Worm (Caenorhabditis elegans) whole organism, midembryonic: Measurements from ENCODE around the gene gst-9.
"Not testable (repeated sequence)": the region's sequence is repeated elsewhere in the genome, so short reads cannot be mapped to it uniquely, and the experiment has no call there.

ENCODE experiments used
- T22C8.4 ChIP-seq: fragments of 200-800 bp; sonication (Bioruptor generic); IDR thresholded peaks from 2 replicates; pipeline ENCODE4 v1.3.6; 2022; ENCODE audit warnings: missing genetic modification characterization, missing compliant biosample characterization
- cog-1 ChIP-seq: sonication (generic microtip); optimal IDR thresholded peaks from 2 replicates; lab custom pipeline; 2016; ENCODE audit warnings: missing genetic modification characterization, missing compliant biosample characterization
- flt-1 ChIP-seq: fragments of 200-800 bp; sonication (Bioruptor generic); IDR thresholded peaks from 2 replicates; pipeline ENCODE4 v1.3.6; 2022; ENCODE audit warnings: missing genetic modification characterization, missing compliant biosample characterization
- klf-2 ChIP-seq: fragments of 200-800 bp; sonication (Bioruptor generic); conservative IDR thresholded peaks from 2 replicates; pipeline ENCODE4 v1.3.6; 2022; ENCODE audit warnings: missing genetic modification reagents, missing genetic modification characterization, missing compliant biosample characterization
- med-1 ChIP-seq: sonication (generic microtip); optimal IDR thresholded peaks from 2 replicates; lab custom pipeline; 2017; ENCODE audit warnings: missing genetic modification characterization, mild to moderate bottlenecking, missing compliant biosample characterization, antibody characterized with exemption, missing genetic modification reagents; ENCODE audit not compliant: insufficient read depth
- ref-1 ChIP-seq: fragments of 200-800 bp; sonication (Bioruptor generic); conservative IDR thresholded peaks from 2 replicates; pipeline ENCODE4 v1.3.6; 2022; ENCODE audit warnings: missing genetic modification reagents, missing genetic modification characterization, missing compliant biosample characterization
- tab-1 ChIP-seq: fragments of 200-800 bp; sonication (Bioruptor generic); IDR thresholded peaks from 2 replicates; pipeline ENCODE4 v1.3.6; 2022; ENCODE audit warnings: missing genetic modification characterization, missing compliant biosample characterization
- ztf-23 ChIP-seq: fragments of 200-800 bp; sonication (Bioruptor generic); IDR thresholded peaks from 2 replicates; pipeline ENCODE4 v1.3.6; 2022; ENCODE audit warnings: missing genetic modification reagents, missing genetic modification characterization, missing compliant biosample characterization
- ztf-29 ChIP-seq: fragments of 200-800 bp; sonication (Bioruptor generic); IDR thresholded peaks from 2 replicates; pipeline ENCODE4 v1.3.6; 2022; ENCODE audit warnings: missing genetic modification reagents, missing genetic modification characterization, missing compliant biosample characterization

The gst-9 gene

ce11 chrII:4860260-4860659 is 31.1 kb upstream of the gst-9 start, which contains the start of the genes nspd-5 and F11G11.4:
Gene nspd-5, minus strand, starts transcription at chrII:4860360.
Gene F11G11.4, plus strand, starts transcription at chrII:4860594.
- TF ChIP-seq ref-1, cog-1, tab-1: not testable (repeated sequence)

- TF ChIP-seq ref-1 (no peak), flt-1 (no peak), ztf-23 (GFP tag; lab: Robert Waterston, UW) (no peak)
Measured at ce11 chrII:4863357-4863756, 28.0 kb upstream of the gst-9 start, which contains the start of the genes mpst-4 and F11G11.14. Gene mpst-4, minus strand, starts transcription at chrII:4863457. Gene F11G11.14, plus strand, starts transcription at chrII:4863681.

- no peak for TF ChIP-seq ztf-29
Measured at ce11 chrII:4866045-4866444, 25.3 kb upstream of the gst-9 start.

ce11 chrII:4866819-4867218 is 24.6 kb upstream of the gst-9 start:
- 0 out of 2 replicates have a peak, but pooled peaks have one; percentile 13 for TF ChIP-seq flt-1

- no peak for TF ChIP-seq flt-1
- TF ChIP-seq T22C8.4 (GFP tag; lab: Robert Waterston, UW) = no peak
- TF ChIP-seq ref-1 = no peak
- TF ChIP-seq ztf-29 = no peak
- TF ChIP-seq med-1 (GFP tag; lab: Kevin White, UChicago) = no peak
- no peak for TF ChIP-seq cog-1
- TF ChIP-seq ztf-23 (GFP tag; lab: Robert Waterston, UW) = no peak
- no peak for TF ChIP-seq tab-1
- no peak for TF ChIP-seq klf-2 (GFP tag; lab: Robert Waterston, UW)
Measured at ce11 chrII:4867476-4867875, 23.9 kb upstream of the gst-9 start, which contains the start of gene col-17. Gene col-17, minus strand, starts transcription at chrII:4867576.

ce11 chrII:4869793-4870343 is 21.5 kb upstream of the gst-9 start:
- no peak for TF ChIP-seq ref-1
- no peak for TF ChIP-seq med-1 (GFP tag; lab: Kevin White, UChicago)
- no peak for TF ChIP-seq tab-1
- no peak for TF ChIP-seq ztf-23 (GFP tag; lab: Robert Waterston, UW)
- TF ChIP-seq cog-1 = no peak
- TF ChIP-seq klf-2 (GFP tag; lab: Robert Waterston, UW) = no peak
- TF ChIP-seq T22C8.4 (GFP tag; lab: Robert Waterston, UW) = no peak
- no peak for TF ChIP-seq flt-1
- no peak for TF ChIP-seq ztf-29

ce11 chrII:4870691-4871090 is 20.7 kb upstream of the gst-9 start, which contains the start of gene col-20:
Gene col-20, minus strand, starts transcription at chrII:4870791.
- TF ChIP-seq med-1 (GFP tag; lab: Kevin White, UChicago) (no peak), ztf-23 (GFP tag; lab: Robert Waterston, UW) (no peak), flt-1 (no peak), T22C8.4 (GFP tag; lab: Robert Waterston, UW) (no peak), ref-1 (no peak), cog-1 (no peak), klf-2 (GFP tag; lab: Robert Waterston, UW) (no peak), tab-1 (no peak), ztf-29 (no peak)

ce11 chrII:4871834-4872233 is 19.6 kb upstream of the gst-9 start:
- no peak for TF ChIP-seq ref-1

ce11 chrII:4872359-4872758 is 19.0 kb upstream of the gst-9 start:
- TF ChIP-seq tab-1 (0 out of 2 replicates have a peak, but pooled peaks have one; percentile 60), ref-1 (0 out of 2 replicates have a peak, but pooled peaks have one; percentile 9)

- TF ChIP-seq tab-1 (no peak), ref-1 (no peak), klf-2 (GFP tag; lab: Robert Waterston, UW) (no peak), cog-1 (no peak)
Measured at ce11 chrII:4873029-4873428, 18.4 kb upstream of the gst-9 start, which contains the start of gene col-73. Gene col-73, minus strand, starts transcription at chrII:4873129.

- no peak for TF ChIP-seq cog-1
- TF ChIP-seq klf-2 (GFP tag; lab: Robert Waterston, UW) = no peak
- no peak for TF ChIP-seq tab-1
- no peak for TF ChIP-seq ref-1
- no peak for TF ChIP-seq med-1 (GFP tag; lab: Kevin White, UChicago)
Measured at ce11 chrII:4874335-4874861, 17.0 kb upstream of the gst-9 start, which contains the start of gene F11G11.15. Gene F11G11.15, plus strand, starts transcription at chrII:4874845.

- TF ChIP-seq ref-1 (no peak), tab-1 (no peak), T22C8.4 (GFP tag; lab: Robert Waterston, UW) (no peak)
Measured at ce11 chrII:4876091-4876490, 15.3 kb upstream of the gst-9 start, which contains the start of gene F11G11.13. Gene F11G11.13, minus strand, starts transcription at chrII:4876179.
